Worm (Caenorhabditis elegans): Measurements from ENCODE around the gene fipr-15.

Gene fipr-15

DNA sequence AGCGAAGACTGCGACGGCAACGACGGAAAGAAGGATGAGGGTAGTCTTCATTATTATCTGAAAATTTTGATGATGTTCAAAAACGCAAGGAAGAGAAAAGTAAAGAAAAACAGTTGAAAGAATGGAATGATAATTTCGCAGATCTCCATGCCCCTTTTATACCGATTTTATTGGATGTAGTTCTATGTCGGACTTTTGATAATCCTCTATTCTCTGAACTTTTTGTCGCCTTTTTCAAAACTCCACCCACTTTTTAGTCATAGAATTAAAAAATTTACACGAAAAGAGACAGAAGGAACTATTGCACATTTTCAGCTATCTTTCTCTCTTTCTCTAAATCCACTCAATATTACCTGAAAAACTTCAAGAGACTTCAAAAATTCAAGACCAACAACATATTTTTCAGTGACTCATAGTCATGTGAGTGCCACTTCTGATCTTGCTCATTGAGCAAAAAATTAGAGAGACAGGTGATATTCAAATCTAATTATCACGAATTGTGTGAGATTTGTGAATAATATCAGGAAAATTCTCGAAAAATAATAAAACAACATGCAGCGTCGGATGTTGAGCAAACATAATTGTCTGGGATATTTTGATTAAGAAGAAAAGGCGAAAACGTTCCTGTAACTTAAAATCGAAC is 9.6 kb downstream of the fipr-15 start, which contains the start of gene F13E9.15:
F13E9.15 (minus strand) TSS at position 51 of the 643 bp plus-strand sequence.
- TF ChIP-seq B0035.1 (tag; optimal IDR thresholded peaks at IDR 0.05) (no peak), hlh-26 (GFP tag; conservative IDR thresholded peaks at IDR 0.05) (no peak), sdz-38 (tag; optimal IDR thresholded peaks at IDR 0.05) (no peak), snpc-3.4 (tag; optimal IDR thresholded peaks at IDR 0.05) (no peak), ZK185.1 (tag; optimal IDR thresholded peaks at IDR 0.05; ENCODE audit: poor library complexity, severe bottlenecking) (no peak)

- no peak for TF ChIP-seq ets-4 (GFP tag; optimal IDR thresholded peaks at IDR 0.05)
- no peak for TF ChIP-seq ztf-25 (GFP tag; IDR thresholded peaks at IDR 0.05)
- TF ChIP-seq B0261.1 (tag; optimal IDR thresholded peaks at IDR 0.05), result no peak
- no peak for TF ChIP-seq let-526 (GFP tag; IDR thresholded peaks at IDR 0.05)
- TF ChIP-seq madf-8 (GFP tag; conservative IDR thresholded peaks at IDR 0.05), result no peak
- no peak for TF ChIP-seq D2030.7 (GFP tag; IDR thresholded peaks at IDR 0.05)
- TF ChIP-seq pbrm-1 (GFP tag; IDR thresholded peaks at IDR 0.05), result no peak
- no peak for TF ChIP-seq B0019.2 (GFP tag; conservative IDR thresholded peaks at IDR 0.05)
- TF ChIP-seq mes-4 (tag; optimal IDR thresholded peaks at IDR 0.05), result no peak
- no peak for TF ChIP-seq chd-7 (tag; optimal IDR thresholded peaks at IDR 0.05)
- TF ChIP-seq F57C9.4 (tag; optimal IDR thresholded peaks at IDR 0.05), result no peak
- no peak for TF ChIP-seq sdz-38 (tag; optimal IDR thresholded peaks at IDR 0.05)
- no peak for TF ChIP-seq ama-1 (optimal IDR thresholded peaks at IDR 0.05)
- no peak for TF ChIP-seq ama-1 (GFP tag; optimal IDR thresholded peaks at IDR 0.05)
- no peak for TF ChIP-seq Y95B8A.8 (GFP tag; IDR thresholded peaks at IDR 0.05)
- TF ChIP-seq T07F8.4 (tag; optimal IDR thresholded peaks at IDR 0.05), result no peak
- TF ChIP-seq nfya-2 (GFP tag; IDR thresholded peaks at IDR 0.05), result no peak
- TF ChIP-seq tbp1 (GFP tag; optimal IDR thresholded peaks at IDR 0.05), result no peak
- TF ChIP-seq aptf-3 (GFP tag; IDR thresholded peaks at IDR 0.05), result no peak
- no peak for TF ChIP-seq nhr-90 (tag; optimal IDR thresholded peaks at IDR 0.05)
These were observed 11.6 kb downstream of the fipr-15 start, which contains the start of gene srlf-12 for ce11 chrIV:10891993-10892392. Gene srlf-12, minus strand, starts transcription at chrIV:10892093.

- TF ChIP-seq zfh-2 (GFP tag; conservative IDR thresholded peaks at IDR 0.05) (no peak), pbrm-1 (GFP tag; IDR thresholded peaks at IDR 0.05) (no peak), egrh-3 (GFP tag; IDR thresholded peaks at IDR 0.05) (no peak), ztf-3 (GFP tag; optimal IDR thresholded peaks at IDR 0.05) (no peak), ztf-22 (GFP tag; optimal IDR thresholded peaks at IDR 0.05) (no peak), ama-1 (optimal IDR thresholded peaks at IDR 0.05) (no peak), ama-1 (GFP tag; optimal IDR thresholded peaks at IDR 0.05) (no peak), aptf-2 (GFP tag; conservative IDR thresholded peaks at IDR 0.05) (no peak), lag-1 (GFP tag; IDR thresholded peaks at IDR 0.05) (no peak), lin-54 (GFP tag; optimal IDR thresholded peaks at IDR 0.05) (no peak), snpc-1.3 (tag; optimal IDR thresholded peaks at IDR 0.05; ENCODE audit: insufficient read depth) (no peak)
These were observed 13.9 kb downstream of the fipr-15 start, which contains the start of gene srlf-14 for ce11 chrIV:10894255-10894654. Gene srlf-14, minus strand, starts transcription at chrIV:10894355.

- TF ChIP-seq ZK185.1 (tag; optimal IDR thresholded peaks at IDR 0.05; ENCODE audit: poor library complexity, severe bottlenecking) (no peak), T07F8.4 (tag; optimal IDR thresholded peaks at IDR 0.05) (no peak), unc-130 (GFP tag; optimal IDR thresholded peaks at IDR 0.05) (no peak), nhr-27 (tag; optimal IDR thresholded peaks at IDR 0.05) (no peak), T26A5.8 (tag; optimal IDR thresholded peaks at IDR 0.05) (no peak), F37B4.10 (GFP tag; IDR thresholded peaks at IDR 0.05) (no peak), nfya-2 (GFP tag; IDR thresholded peaks at IDR 0.05) (no peak), egl-44 (GFP tag; IDR thresholded peaks at IDR 0.05) (no peak), F55B11.4 (tag; optimal IDR thresholded peaks at IDR 0.05; ENCODE audit: borderline replicate concordance, insufficient read depth) (no peak)
These were observed 16.1 kb downstream of the fipr-15 start, which contains the start of gene srlf-13 for ce11 chrIV:10896512-10896911. Gene srlf-13, minus strand, starts transcription at chrIV:10896612.
